Fruit fly (Drosophila melanogaster) whole organism, embryonic: ENCODE results near the gene CG14300.

Experiments used
- ATbp ChIP-seq: fragments of 200-800 bp; sonication (Bioruptor generic); optimal IDR thresholded peaks from 2 replicates; lab custom pipeline; 2017; ENCODE audit warnings: missing biosample characterization, mild to moderate bottlenecking, missing genetic modification characterization, missing genetic modification reagents
- Adf1 ChIP-seq: fragments of 200-800 bp; sonication (Bioruptor generic); IDR thresholded peaks from 2 replicates; pipeline ENCODE4 v1.3.6; 2022; ENCODE audit warnings: missing biosample characterization, missing genetic modification characterization
- C15 ChIP-seq: fragments of 200-800 bp; sonication (Bioruptor generic); IDR thresholded peaks from 3 replicates; pipeline ENCODE4 v1.3.6; 2022; ENCODE audit warnings: missing biosample characterization, missing genetic modification characterization
- CG13894 ChIP-seq: fragments of 200-800 bp; sonication (Bioruptor generic); optimal IDR thresholded peaks from 3 replicates; lab custom pipeline; 2018; ENCODE audit warnings: missing biosample characterization, mild to moderate bottlenecking, missing genetic modification characterization, moderate library complexity
- CG15479 ChIP-seq: fragments of 200-800 bp; sonication (Bioruptor generic); optimal IDR thresholded peaks from 3 replicates; lab custom pipeline; 2019; ENCODE audit warnings: missing biosample characterization, mild to moderate bottlenecking, missing genetic modification characterization, moderate library complexity
- CG17361 ChIP-seq: fragments of 200-800 bp; sonication (Bioruptor generic); IDR thresholded peaks from 3 replicates; pipeline ENCODE4 v1.3.6; 2022; ENCODE audit warnings: missing biosample characterization, missing genetic modification characterization
- CG31388 ChIP-seq: fragments of 200-800 bp; sonication (Bioruptor generic); optimal IDR thresholded peaks from 2 replicates; lab custom pipeline; 2016; ENCODE audit warnings: missing biosample characterization, missing genetic modification characterization
- CG32532 ChIP-seq: fragments of 200-800 bp; sonication (Bioruptor generic); IDR thresholded peaks from 2 replicates; pipeline ENCODE4 v1.3.6; 2022; ENCODE audit warnings: missing biosample characterization, missing genetic modification characterization
- CG34376 ChIP-seq: fragments of 200-800 bp; sonication (Bioruptor generic); optimal IDR thresholded peaks from 2 replicates; lab custom pipeline; 2018; ENCODE audit warnings: missing biosample characterization, mild to moderate bottlenecking, missing genetic modification characterization
- CG3838 ChIP-seq: fragments of 200-800 bp; sonication (Bioruptor generic); optimal IDR thresholded peaks from 3 replicates; lab custom pipeline; 2016; ENCODE audit warnings: missing biosample characterization, missing genetic modification characterization
- CG6765 ChIP-seq: fragments of 200-800 bp; sonication (Bioruptor generic); optimal IDR thresholded peaks from 3 replicates; lab custom pipeline; 2017; ENCODE audit warnings: missing biosample characterization, mild to moderate bottlenecking, missing genetic modification characterization
- CG7271 ChIP-seq: fragments of 200-800 bp; sonication (Bioruptor generic); optimal IDR thresholded peaks from 2 replicates; lab custom pipeline; 2018; ENCODE audit warnings: missing biosample characterization, mild to moderate bottlenecking, missing genetic modification characterization, moderate library complexity
- CG7357 ChIP-seq: fragments of 200-800 bp; sonication (Bioruptor generic); IDR thresholded peaks from 3 replicates; pipeline ENCODE4 v1.3.6; 2022; ENCODE audit warnings: missing biosample characterization, missing genetic modification characterization
- CG7556 ChIP-seq: fragments of 200-800 bp; sonication (Bioruptor generic); optimal IDR thresholded peaks from 2 replicates; lab custom pipeline; 2017; ENCODE audit warnings: missing biosample characterization, mild to moderate bottlenecking, missing genetic modification characterization
- CG8290 ChIP-seq, 3 experiments: fragments of 200-800 bp; sonication (Bioruptor generic); optimal IDR thresholded peaks; 2 replicates each; lab custom pipeline; 2016 to 2019; ENCODE audit warnings: missing biosample characterization in 3 of 3, missing genetic modification characterization in 3 of 3, mild to moderate bottlenecking in 2 of 3, moderate library complexity in 1 of 3
- CG9437 ChIP-seq: fragments of 200-800 bp; sonication (Bioruptor generic); optimal IDR thresholded peaks from 2 replicates; lab custom pipeline; 2018; ENCODE audit warnings: missing biosample characterization, mild to moderate bottlenecking, missing genetic modification characterization
- CG9797 ChIP-seq: fragments of 200-800 bp; sonication (Bioruptor generic); optimal IDR thresholded peaks from 3 replicates; lab custom pipeline; 2018; ENCODE audit warnings: missing biosample characterization, mild to moderate bottlenecking, missing genetic modification characterization
- CG9932 ChIP-seq: fragments of 200-800 bp; sonication (Bioruptor generic); IDR thresholded peaks from 2 replicates; pipeline ENCODE4 v1.3.6; 2022; ENCODE audit warnings: missing biosample characterization, missing genetic modification characterization
- Dek ChIP-seq: fragments of 200-800 bp; sonication (Bioruptor generic); optimal IDR thresholded peaks from 3 replicates; lab custom pipeline; 2019; ENCODE audit warnings: missing biosample characterization, mild to moderate bottlenecking, missing genetic modification characterization, moderate library complexity
- Fer3 ChIP-seq: fragments of 200-800 bp; sonication (Bioruptor generic); optimal IDR thresholded peaks from 2 replicates; lab custom pipeline; 2018; ENCODE audit warnings: missing biosample characterization, mild to moderate bottlenecking, missing genetic modification characterization, moderate library complexity
- Hr51 ChIP-seq, 2 experiments: fragments of 200-800 bp; sonication (Bioruptor generic); optimal IDR thresholded peaks; 2 replicates in 1 of 2; 3 replicates in 1 of 2; lab custom pipeline; 2016 to 2018; ENCODE audit warnings: missing biosample characterization in 2 of 2, missing genetic modification characterization in 2 of 2, mild to moderate bottlenecking in 1 of 2, moderate library complexity in 1 of 2
- Meics ChIP-seq: fragments of 200-800 bp; sonication (Bioruptor generic); optimal IDR thresholded peaks from 2 replicates; lab custom pipeline; 2017; ENCODE audit warnings: missing biosample characterization, mild to moderate bottlenecking, missing genetic modification characterization
- Mrtf ChIP-seq: fragments of 200-800 bp; sonication (Bioruptor generic); IDR thresholded peaks from 3 replicates; pipeline ENCODE4 v1.3.6; 2022; ENCODE audit warnings: missing biosample characterization, missing genetic modification characterization
- Myb ChIP-seq: fragments of 200-800 bp; sonication (Bioruptor generic); optimal IDR thresholded peaks from 2 replicates; lab custom pipeline; 2016; ENCODE audit warnings: missing biosample characterization, missing genetic modification characterization
- NC2α ChIP-seq: fragments of 200-800 bp; sonication (Bioruptor generic); optimal IDR thresholded peaks from 2 replicates; lab custom pipeline; 2016; ENCODE audit warnings: missing biosample characterization, missing genetic modification characterization
- NK7.1 ChIP-seq: fragments of 200-800 bp; sonication (Bioruptor generic); optimal IDR thresholded peaks from 3 replicates; lab custom pipeline; 2016; ENCODE audit warnings: missing biosample characterization, missing genetic modification characterization
- Oaz ChIP-seq: fragments of 200-800 bp; sonication (Bioruptor generic); IDR thresholded peaks from 2 replicates; pipeline ENCODE4 v1.3.6; 2022; ENCODE audit warnings: missing biosample characterization, missing genetic modification characterization
- Rfx ChIP-seq: fragments of 200-800 bp; sonication (Bioruptor generic); IDR thresholded peaks from 2 replicates; pipeline ENCODE4 v1.3.6; 2022; ENCODE audit warnings: missing biosample characterization, missing genetic modification characterization
- Tbp ChIP-seq: fragments of >200 bp; optimal IDR thresholded peaks from 2 replicates; lab custom pipeline; 2018; ENCODE audit warnings: missing biosample characterization, missing genetic modification characterization
- ab ChIP-seq: fragments of 200-800 bp; sonication (Bioruptor generic); optimal IDR thresholded peaks from 2 replicates; lab custom pipeline; 2016; ENCODE audit warnings: missing biosample characterization, missing genetic modification characterization
- abd-A ChIP-seq: fragments of 200-800 bp; sonication (Bioruptor generic); optimal IDR thresholded peaks from 3 replicates; lab custom pipeline; 2019; ENCODE audit warnings: missing biosample characterization, mild to moderate bottlenecking, missing genetic modification characterization, moderate library complexity
- da ChIP-seq: fragments of 200-800 bp; sonication (Bioruptor generic); optimal IDR thresholded peaks from 2 replicates; lab custom pipeline; 2016; ENCODE audit warnings: missing biosample characterization, missing genetic modification characterization
- ham ChIP-seq: fragments of 200-800 bp; sonication (Bioruptor generic); IDR thresholded peaks from 2 replicates; pipeline ENCODE4 v1.3.6; 2022; ENCODE audit warnings: missing biosample characterization, missing genetic modification characterization
- hb ChIP-seq: fragments of 200-800 bp; sonication (Bioruptor generic); IDR thresholded peaks from 3 replicates; pipeline ENCODE4 v1.3.6; 2022; ENCODE audit warnings: missing biosample characterization, missing genetic modification characterization; ENCODE audit not compliant: partially characterized antibody
- hbn ChIP-seq: fragments of 200-800 bp; sonication (Bioruptor generic); IDR thresholded peaks from 2 replicates; pipeline ENCODE4 v1.3.6; 2022; ENCODE audit warnings: missing biosample characterization, missing genetic modification characterization; ENCODE audit not compliant: partially characterized antibody
- mam ChIP-seq: fragments of 200-800 bp; sonication (Bioruptor generic); optimal IDR thresholded peaks from 3 replicates; lab custom pipeline; 2016; ENCODE audit warnings: missing biosample characterization, missing genetic modification characterization
- nerfin-1 ChIP-seq: fragments of 200-800 bp; sonication (Bioruptor generic); optimal IDR thresholded peaks from 3 replicates; lab custom pipeline; 2019; ENCODE audit warnings: missing biosample characterization, mild to moderate bottlenecking, missing genetic modification characterization, moderate library complexity
- nom ChIP-seq: fragments of 200-800 bp; sonication (Bioruptor generic); optimal IDR thresholded peaks from 2 replicates; lab custom pipeline; 2017; ENCODE audit warnings: missing biosample characterization, missing genetic modification characterization, mild to moderate bottlenecking, moderate library complexity, missing genetic modification reagents
- pita ChIP-seq: fragments of 200-800 bp; sonication (Bioruptor generic); optimal IDR thresholded peaks from 2 replicates; lab custom pipeline; 2017; ENCODE audit warnings: missing biosample characterization, mild to moderate bottlenecking, missing genetic modification characterization
- prd ChIP-seq, 3 experiments: fragments of >200 bp in 2 of 3; fragments of 200-800 bp in 1 of 3; sonication (Bioruptor generic) in 1 of 3; optimal IDR thresholded peaks in 2 of 3; IDR thresholded peaks in 1 of 3; 2 replicates in 2 of 3; 3 replicates in 1 of 3; pipeline versions ENCODE4 v1.3.6 to Lab custom; 2017 to 2022; ENCODE audit warnings: missing biosample characterization in 1 of 3, missing genetic modification characterization in 1 of 3
- pum ChIP-seq: fragments of 200-800 bp; sonication (Bioruptor generic); optimal IDR thresholded peaks from 2 replicates; lab custom pipeline; 2016; ENCODE audit warnings: missing biosample characterization, missing genetic modification characterization
- run ChIP-seq: fragments of 200-800 bp; sonication (Bioruptor generic); optimal IDR thresholded peaks from 3 replicates; lab custom pipeline; 2018; ENCODE audit warnings: missing biosample characterization, mild to moderate bottlenecking, missing genetic modification characterization
- sd ChIP-seq: fragments of 200-800 bp; sonication (Bioruptor generic); optimal IDR thresholded peaks from 3 replicates; lab custom pipeline; 2018; ENCODE audit warnings: missing biosample characterization, mild to moderate bottlenecking, missing genetic modification characterization, moderate library complexity
- so ChIP-seq: fragments of 200-800 bp; sonication (Bioruptor generic); IDR thresholded peaks from 3 replicates; pipeline ENCODE4 v1.3.6; 2022; ENCODE audit warnings: missing biosample characterization, missing genetic modification characterization
- ssp ChIP-seq: fragments of 200-800 bp; sonication (Bioruptor generic); IDR thresholded peaks from 2 replicates; pipeline ENCODE4 v1.3.6; 2022; ENCODE audit warnings: missing biosample characterization, missing genetic modification characterization
- usp ChIP-seq: fragments of >200 bp; optimal IDR thresholded peaks from 2 replicates; lab custom pipeline; 2017; ENCODE audit warnings: missing biosample characterization, missing genetic modification characterization
- vvl ChIP-seq: fragments of 200-800 bp; sonication (Bioruptor generic); IDR thresholded peaks from 2 replicates; pipeline ENCODE4 v1.3.6; 2022; ENCODE audit warnings: missing biosample characterization, missing genetic modification characterization
- wor ChIP-seq: fragments of 200-800 bp; sonication (Bioruptor generic); IDR thresholded peaks from 2 replicates; pipeline ENCODE4 v1.3.6; 2022; ENCODE audit warnings: missing biosample characterization, missing genetic modification characterization
- zfh2 ChIP-seq: fragments of 200-800 bp; sonication (Bioruptor generic); optimal IDR thresholded peaks from 2 replicates; lab custom pipeline; 2016; ENCODE audit warnings: missing biosample characterization, missing genetic modification characterization

The CG14300 gene

dm6 chr3R:18658945-18659642 is 34.4 kb downstream of the CG14300 start, which contains the start of the genes CG31224 and CstF64 (continued):
- TF ChIP-seq prd (optimal IDR thresholded peaks at IDR 0.05; lab: Kevin White, UChicago) (no peak), prd (GFP tag; IDR thresholded peaks at IDR 0.05; lab: Robert Waterston, UW) (peak; percentile 89), Tbp (no peak), Rfx (GFP tag; lab: Robert Waterston, UW) (peak; percentile 87), ham (GFP tag; lab: Robert Waterston, UW) (no peak), CG9437 (GFP tag; lab: Kevin White, UChicago) (peak; percentile 71), CG8290 (GFP tag; optimal IDR thresholded peaks at IDR 0.05; lab: Kevin White, UChicago) (peak; percentile 83), CG8290 (tag; optimal IDR thresholded peaks at IDR 0.05; lab: Kevin White, UChicago) (no peak), CG9932 (peak; percentile 93), Hr51 (GFP tag; optimal IDR thresholded peaks at IDR 0.05; lab: Kevin White, UChicago) (peak in 1 of 2 experiments; percentile 89), da (GFP tag; lab: Kevin White, UChicago) (peak; percentile 57), Adf1 (GFP tag; lab: Robert Waterston, UW) (no peak), CG17361 (GFP tag; lab: Robert Waterston, UW) (peak; percentile 87), nom (peak; percentile 1), CG3838 (peak; percentile 37), CG7271 (peak; percentile 3), ATbp (GFP tag; lab: Kevin White, UChicago) (peak; percentile 35), pita (GFP tag; lab: Kevin White, UChicago) (no peak), Mrtf (GFP tag; lab: Robert Waterston, UW) (peak; percentile 63; the same call in 2 of the 3 replicates), so (peak; percentile 76), ssp (GFP tag; lab: Robert Waterston, UW) (peak; percentile 77), Dek (tag; lab: Kevin White, UChicago) (no peak), usp (GFP tag; lab: Kevin White, UChicago) (no peak), CG6765 (GFP tag; lab: Kevin White, UChicago) (peak; percentile 61), CG31388 (GFP tag; lab: Kevin White, UChicago) (peak; percentile 52), vvl (GFP tag; lab: Robert Waterston, UW) (peak; percentile 90), Fer3 (tag; lab: Kevin White, UChicago) (peak; percentile 75), CG15479 (GFP tag; lab: Kevin White, UChicago) (no peak), CG34376 (peak; percentile 76), CG9797 (GFP tag; lab: Kevin White, UChicago) (peak; percentile 50), hbn (GFP tag; lab: Robert Waterston, UW) (no peak), wor (GFP tag; lab: Robert Waterston, UW) (peak; percentile 71), zfh2 (GFP tag; lab: Kevin White, UChicago) (peak; percentile 90), Oaz (GFP tag; lab: Robert Waterston, UW) (peak; percentile 63; the same call in 1 of the 2 replicates), CG32532 (GFP tag; lab: Robert Waterston, UW) (peak; percentile 86), run (tag; lab: Kevin White, UChicago) (peak; percentile 53), CG13894 (tag; lab: Kevin White, UChicago) (no peak), mam (peak; percentile 93), sd (tag; lab: Kevin White, UChicago) (peak; percentile 90), pum (GFP tag; lab: Kevin White, UChicago) (peak; percentile 88), ab (peak; percentile 1), NC2α (peak; percentile 69), Meics (GFP tag; lab: Kevin White, UChicago) (peak; percentile 78), NK7.1 (peak; percentile 79), CG7556 (GFP tag; lab: Kevin White, UChicago) (peak; percentile 76), hb (GFP tag; lab: Robert Waterston, UW) (no peak), abd-A (no peak), Myb (peak; percentile 73), C15 (GFP tag; lab: Robert Waterston, UW) (peak; percentile 43; the same call in 1 of the 3 replicates), CG7357 (GFP tag; lab: Robert Waterston, UW) (peak; percentile 47; the same call in 2 of the 3 replicates), nerfin-1 (peak; percentile 86)
